Fruit fly (Drosophila melanogaster) whole organism, adult: Measurements from ENCODE around the gene CG14618.

Experiments
- CG12768 ChIP-seq: fragments of 200-800 bp; sonication (Bioruptor generic); optimal IDR thresholded peaks from 2 replicates; lab custom pipeline; 2017; ENCODE audit warnings: missing biosample characterization, missing genetic modification characterization, mild to moderate bottlenecking, moderate library complexity, missing genetic modification reagents
- CG33017 ChIP-seq: fragments of 200-800 bp; sonication (Bioruptor generic); optimal IDR thresholded peaks from 2 replicates; lab custom pipeline; 2018; ENCODE audit warnings: missing biosample characterization, mild to moderate bottlenecking, missing genetic modification characterization, moderate library complexity
- CG7045 ChIP-seq: fragments of 200-800 bp; sonication (Bioruptor generic); optimal IDR thresholded peaks from 2 replicates; lab custom pipeline; 2017; ENCODE audit warnings: missing biosample characterization, mild to moderate bottlenecking, missing genetic modification characterization
- CG7101 ChIP-seq: fragments of 200-800 bp; sonication (Bioruptor generic); optimal IDR thresholded peaks from 2 replicates; lab custom pipeline; 2018; ENCODE audit warnings: missing biosample characterization, mild to moderate bottlenecking, missing genetic modification characterization, moderate library complexity
- Hr96 ChIP-seq: fragments of 200-800 bp; sonication (Bioruptor generic); optimal IDR thresholded peaks from 2 replicates; lab custom pipeline; 2016; ENCODE audit warnings: missing biosample characterization, missing genetic modification characterization
- Mnt ChIP-seq: fragments of 200-800 bp; sonication (Bioruptor generic); optimal IDR thresholded peaks from 2 replicates; lab custom pipeline; 2016; ENCODE audit warnings: missing biosample characterization, mild to moderate bottlenecking, missing genetic modification characterization
- bab1 ChIP-seq: fragments of 200-800 bp; sonication (Bioruptor generic); optimal IDR thresholded peaks from 3 replicates; lab custom pipeline; 2019; ENCODE audit warnings: missing biosample characterization, mild to moderate bottlenecking, missing genetic modification characterization, moderate library complexity
- cnc ChIP-seq, 2 experiments: fragments of >200 bp; optimal IDR thresholded peaks; 2 replicates each; lab custom pipeline; 2017
- kay ChIP-seq: fragments of 200-800 bp; sonication (Bioruptor generic); peaks from one replicate; lab custom pipeline; 2016; ENCODE audit warnings: missing biosample characterization, missing genetic modification characterization, borderline replicate concordance
- pad ChIP-seq: fragments of 200-800 bp; sonication (Bioruptor generic); optimal IDR thresholded peaks from 3 replicates; lab custom pipeline; 2017; ENCODE audit warnings: missing biosample characterization, missing genetic modification characterization, mild to moderate bottlenecking, moderate library complexity, missing genetic modification reagents
- toe ChIP-seq: fragments of 200-800 bp; sonication (Bioruptor generic); optimal IDR thresholded peaks from 2 replicates; lab custom pipeline; 2016; ENCODE audit warnings: missing biosample characterization, missing genetic modification characterization

DNA sequence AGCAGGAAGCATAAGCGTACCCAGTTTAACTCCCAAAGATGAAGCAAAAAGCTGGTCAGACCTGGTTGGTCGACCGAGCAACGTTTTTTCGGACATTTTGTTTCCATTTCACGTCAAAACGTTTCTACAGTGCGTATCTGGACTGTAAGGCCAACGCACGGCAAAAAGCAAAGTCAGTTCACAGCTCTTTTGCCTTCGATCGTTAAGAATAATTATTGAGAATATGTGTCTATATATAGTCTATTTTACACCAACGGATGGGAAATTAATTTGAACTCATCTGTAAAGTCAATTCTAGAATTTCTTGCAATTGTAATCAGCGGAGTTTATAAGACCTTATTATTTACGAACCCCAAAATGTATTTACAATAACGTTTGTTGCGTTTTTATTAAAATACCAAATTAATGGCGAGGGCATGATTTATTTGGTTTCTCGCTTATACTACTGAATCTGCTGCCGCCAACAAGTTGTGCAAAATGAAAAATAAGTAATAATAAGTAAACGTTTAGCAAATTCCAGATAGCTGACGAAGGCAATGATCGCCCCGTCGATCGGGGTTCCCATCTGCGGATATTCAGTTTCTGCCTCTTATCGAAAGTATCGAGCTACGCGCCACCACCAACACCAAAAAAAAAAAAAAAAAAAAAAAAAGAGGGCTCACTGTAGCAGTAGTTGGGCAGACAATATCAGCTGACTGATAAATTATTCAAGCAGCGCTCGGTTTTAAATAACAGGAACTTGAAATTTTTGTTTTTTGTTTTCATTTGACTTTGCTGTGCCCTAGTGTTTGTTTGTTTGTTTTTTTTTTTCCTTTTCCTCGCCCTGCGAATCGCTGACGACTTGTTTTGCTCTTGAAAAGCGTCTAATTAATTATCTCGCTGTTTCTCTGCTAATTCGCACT is 4.4 kb downstream of the CG14618 start:
- TF ChIP-seq CG12768 (GFP tag; lab: Kevin White, UChicago) (no peak), pad (GFP tag; lab: Kevin White, UChicago) (no peak), CG7101 (tag; lab: Kevin White, UChicago) (no peak), kay (GFP tag; lab: Kevin White, UChicago) (no peak), cnc (optimal IDR thresholded peaks at IDR 0.05; lab: Kevin White, UChicago) (no peak), CG33017 (tag; lab: Kevin White, UChicago) (no peak), CG7045 (GFP tag; lab: Kevin White, UChicago) (no peak), Hr96 (no peak), toe (GFP tag; lab: Kevin White, UChicago) (no peak), bab1 (GFP tag; lab: Kevin White, UChicago) (peak; percentile 25), Mnt (GFP tag; lab: Kevin White, UChicago) (no peak)
